Fruit fly (Drosophila melanogaster) whole organism, embryonic: ENCODE measurements around the gene Rpp14b.

ENCODE experiments used
- Atf-2 ChIP-seq: fragments of 200-800 bp; sonication (Bioruptor generic); optimal IDR thresholded peaks from 2 replicates; lab custom pipeline; 2016; ENCODE audit warnings: missing biosample characterization, missing genetic modification characterization
- CG10654 ChIP-seq: fragments of 200-800 bp; sonication (Bioruptor generic); optimal IDR thresholded peaks from 2 replicates; lab custom pipeline; 2016; ENCODE audit warnings: missing biosample characterization, missing genetic modification characterization
- CG10959 ChIP-seq: fragments of 200-800 bp; sonication (Bioruptor generic); IDR thresholded peaks from 2 replicates; pipeline ENCODE4 v1.3.6; 2022; ENCODE audit warnings: missing biosample characterization, missing genetic modification characterization
- CG11696 ChIP-seq: fragments of 200-800 bp; sonication (Bioruptor generic); IDR thresholded peaks from 2 replicates; pipeline ENCODE4 v1.3.6; 2022; ENCODE audit warnings: missing biosample characterization, missing genetic modification characterization
- CG12104 ChIP-seq: fragments of 200-800 bp; sonication (Bioruptor generic); optimal IDR thresholded peaks from 3 replicates; lab custom pipeline; 2016; ENCODE audit warnings: missing biosample characterization, missing genetic modification characterization
- CG12942 ChIP-seq: fragments of 200-800 bp; sonication (Bioruptor generic); optimal IDR thresholded peaks from 3 replicates; lab custom pipeline; 2016; ENCODE audit warnings: missing biosample characterization, missing genetic modification characterization
- CG13296 ChIP-seq: fragments of 200-800 bp; sonication (Bioruptor generic); optimal IDR thresholded peaks from 3 replicates; lab custom pipeline; 2018; ENCODE audit warnings: missing biosample characterization, mild to moderate bottlenecking, missing genetic modification characterization
- CG13424 ChIP-seq: fragments of 200-800 bp; sonication (Bioruptor generic); optimal IDR thresholded peaks from 2 replicates; lab custom pipeline; 2019; ENCODE audit warnings: missing biosample characterization, mild to moderate bottlenecking, missing genetic modification characterization, moderate library complexity
- CG15011 ChIP-seq: fragments of 200-800 bp; sonication (Bioruptor generic); optimal IDR thresholded peaks from 3 replicates; lab custom pipeline; 2018; ENCODE audit warnings: missing biosample characterization, mild to moderate bottlenecking, missing genetic modification characterization
- CG16815 ChIP-seq: fragments of 200-800 bp; sonication (Bioruptor generic); optimal IDR thresholded peaks from 3 replicates; lab custom pipeline; 2017; ENCODE audit warnings: missing biosample characterization, mild to moderate bottlenecking, missing genetic modification characterization
- CG16863 ChIP-seq: fragments of 200-800 bp; sonication (Bioruptor generic); optimal IDR thresholded peaks from 3 replicates; lab custom pipeline; 2016; ENCODE audit warnings: missing biosample characterization, missing genetic modification characterization
- CG1832 ChIP-seq: fragments of 200-800 bp; sonication (Bioruptor generic); optimal IDR thresholded peaks from 2 replicates; lab custom pipeline; 2017; ENCODE audit warnings: missing biosample characterization, mild to moderate bottlenecking, missing genetic modification characterization, inconsistent platforms
- CG18764 ChIP-seq: fragments of 200-800 bp; sonication (Bioruptor generic); optimal IDR thresholded peaks from 3 replicates; lab custom pipeline; 2016; ENCODE audit warnings: missing biosample characterization, missing genetic modification characterization
- CG2129 ChIP-seq: fragments of 200-800 bp; sonication (Bioruptor generic); IDR thresholded peaks from 2 replicates; pipeline ENCODE4 v1.3.6; 2022; ENCODE audit warnings: missing biosample characterization, missing genetic modification characterization; ENCODE audit not compliant: partially characterized antibody
- CG2889 ChIP-seq: fragments of 200-800 bp; sonication (Bioruptor generic); IDR thresholded peaks from 3 replicates; pipeline ENCODE4 v1.3.6; 2022; ENCODE audit warnings: missing biosample characterization, missing genetic modification characterization
- CG6689 ChIP-seq: fragments of 200-800 bp; sonication (Bioruptor generic); IDR thresholded peaks from 2 replicates; pipeline ENCODE4 v1.3.6; 2022; ENCODE audit warnings: missing biosample characterization, missing genetic modification characterization
- CG6791 ChIP-seq: fragments of 200-800 bp; sonication (Bioruptor generic); IDR thresholded peaks from 3 replicates; pipeline ENCODE4 v1.3.6; 2022; ENCODE audit warnings: missing biosample characterization, missing genetic modification characterization; ENCODE audit not compliant: partially characterized antibody
- CG7745 ChIP-seq: fragments of 200-800 bp; sonication (Bioruptor generic); optimal IDR thresholded peaks from 2 replicates; lab custom pipeline; 2018; ENCODE audit warnings: missing biosample characterization, mild to moderate bottlenecking, missing genetic modification characterization, moderate library complexity
- CG7928 ChIP-seq: fragments of 200-800 bp; sonication (Bioruptor generic); optimal IDR thresholded peaks from 2 replicates; lab custom pipeline; 2017; ENCODE audit warnings: missing biosample characterization, mild to moderate bottlenecking, missing genetic modification characterization
- CG8089 ChIP-seq: fragments of 200-800 bp; sonication (Bioruptor generic); optimal IDR thresholded peaks from 3 replicates; lab custom pipeline; 2016; ENCODE audit warnings: missing biosample characterization, missing genetic modification characterization
- Doc2 ChIP-seq: fragments of 200-800 bp; sonication (Bioruptor generic); IDR thresholded peaks from 2 replicates; pipeline ENCODE4 v1.3.6; 2022; ENCODE audit warnings: missing biosample characterization, missing genetic modification characterization
- Fer3 ChIP-seq: fragments of 200-800 bp; sonication (Bioruptor generic); optimal IDR thresholded peaks from 2 replicates; lab custom pipeline; 2018; ENCODE audit warnings: missing biosample characterization, mild to moderate bottlenecking, missing genetic modification characterization, moderate library complexity
- HLH3B ChIP-seq: fragments of 200-800 bp; sonication (Bioruptor generic); IDR thresholded peaks from 2 replicates; pipeline ENCODE4 v1.3.6; 2022; ENCODE audit warnings: missing biosample characterization, missing genetic modification characterization
- HmgD ChIP-seq: fragments of 200-800 bp; sonication (Bioruptor generic); optimal IDR thresholded peaks from 3 replicates; lab custom pipeline; 2016; ENCODE audit warnings: missing biosample characterization, missing genetic modification characterization
- Myb ChIP-seq: fragments of 200-800 bp; sonication (Bioruptor generic); optimal IDR thresholded peaks from 2 replicates; lab custom pipeline; 2016; ENCODE audit warnings: missing biosample characterization, missing genetic modification characterization
- Pdp1 ChIP-seq, 2 experiments: fragments of 200-800 bp; sonication (Bioruptor generic); optimal IDR thresholded peaks; 3 replicates each; lab custom pipeline; 2016; ENCODE audit warnings: missing biosample characterization in 2 of 2, missing genetic modification characterization in 2 of 2, mild to moderate bottlenecking in 1 of 2, moderate library complexity in 1 of 2
- Sry-β ChIP-seq: fragments of 200-800 bp; sonication (Bioruptor generic); optimal IDR thresholded peaks from 2 replicates; lab custom pipeline; 2018; ENCODE audit warnings: missing biosample characterization, mild to moderate bottlenecking, missing genetic modification characterization, moderate library complexity
- Ssrp ChIP-seq: fragments of 200-800 bp; sonication (Bioruptor generic); optimal IDR thresholded peaks from 2 replicates; lab custom pipeline; 2018; ENCODE audit warnings: missing biosample characterization, mild to moderate bottlenecking, missing genetic modification characterization, moderate library complexity
- Trl ChIP-seq, 3 experiments: fragments of >200 bp in 2 of 3; fragments of 200-800 bp in 1 of 3; sonication (Bioruptor generic) in 1 of 3; optimal IDR thresholded peaks; 2 replicates in 1 of 3; 3 replicates in 2 of 3; lab custom pipeline; 2016 to 2017; ENCODE audit warnings: missing biosample characterization in 1 of 3, missing genetic modification characterization in 1 of 3
- ab ChIP-seq: fragments of 200-800 bp; sonication (Bioruptor generic); optimal IDR thresholded peaks from 2 replicates; lab custom pipeline; 2016; ENCODE audit warnings: missing biosample characterization, missing genetic modification characterization
- bigmax ChIP-seq: fragments of 200-800 bp; sonication (Bioruptor generic); optimal IDR thresholded peaks from 2 replicates; lab custom pipeline; 2018; ENCODE audit warnings: missing biosample characterization, mild to moderate bottlenecking, missing genetic modification characterization
- cad ChIP-seq: fragments of >200 bp; optimal IDR thresholded peaks from 2 replicates; lab custom pipeline; 2017; ENCODE audit warnings: missing biosample characterization, missing genetic modification characterization
- cg ChIP-seq: fragments of 200-800 bp; sonication (Bioruptor generic); optimal IDR thresholded peaks from 3 replicates; lab custom pipeline; 2019; ENCODE audit warnings: missing biosample characterization, mild to moderate bottlenecking, missing genetic modification characterization, moderate library complexity
- chm ChIP-seq: fragments of 200-800 bp; sonication (Bioruptor generic); IDR thresholded peaks from 2 replicates; pipeline ENCODE4 v1.3.6; 2022; ENCODE audit warnings: missing biosample characterization, missing genetic modification characterization
- ci ChIP-seq: fragments of 200-800 bp; sonication (Bioruptor generic); IDR thresholded peaks from 3 replicates; pipeline ENCODE4 v1.3.6; 2022; ENCODE audit warnings: missing biosample characterization, missing genetic modification characterization
- en ChIP-seq: fragments of 200-800 bp; sonication (Bioruptor generic); optimal IDR thresholded peaks from 2 replicates; lab custom pipeline; 2016; ENCODE audit warnings: missing biosample characterization, missing genetic modification characterization
- ewg ChIP-seq: fragments of 200-800 bp; sonication (Bioruptor generic); optimal IDR thresholded peaks from 3 replicates; lab custom pipeline; 2017; ENCODE audit warnings: mild to moderate bottlenecking, missing biosample characterization, missing genetic modification reagents, missing genetic modification characterization
- gce ChIP-seq: fragments of 200-800 bp; sonication (Bioruptor generic); IDR thresholded peaks from 3 replicates; pipeline ENCODE4 v1.3.6; 2022; ENCODE audit warnings: missing biosample characterization, missing genetic modification characterization
- grn ChIP-seq: fragments of 200-800 bp; sonication (Bioruptor generic); optimal IDR thresholded peaks from 3 replicates; lab custom pipeline; 2017; ENCODE audit warnings: missing biosample characterization, missing genetic modification characterization
- jigr1 ChIP-seq: fragments of 200-800 bp; sonication (Bioruptor generic); IDR thresholded peaks from 3 replicates; pipeline ENCODE4 v1.3.6; 2022; ENCODE audit warnings: missing biosample characterization, missing genetic modification characterization
- kay ChIP-seq: fragments of 200-800 bp; sonication (Bioruptor generic); optimal IDR thresholded peaks from 2 replicates; lab custom pipeline; 2016; ENCODE audit warnings: missing biosample characterization, missing genetic modification characterization
- nerfin-1 ChIP-seq: fragments of 200-800 bp; sonication (Bioruptor generic); optimal IDR thresholded peaks from 3 replicates; lab custom pipeline; 2019; ENCODE audit warnings: missing biosample characterization, mild to moderate bottlenecking, missing genetic modification characterization, moderate library complexity
- nom ChIP-seq: fragments of 200-800 bp; sonication (Bioruptor generic); optimal IDR thresholded peaks from 2 replicates; lab custom pipeline; 2017; ENCODE audit warnings: missing biosample characterization, missing genetic modification characterization, mild to moderate bottlenecking, moderate library complexity, missing genetic modification reagents
- row ChIP-seq: fragments of 200-800 bp; sonication (Bioruptor generic); IDR thresholded peaks from 3 replicates; pipeline ENCODE4 v1.3.6; 2022; ENCODE audit warnings: missing biosample characterization, missing genetic modification characterization
- sim ChIP-seq: fragments of 200-800 bp; sonication (Bioruptor generic); IDR thresholded peaks from 2 replicates; pipeline ENCODE4 v1.3.6; 2022; ENCODE audit warnings: missing biosample characterization, missing genetic modification characterization
- sna ChIP-seq: fragments of 200-800 bp; sonication (Bioruptor generic); IDR thresholded peaks from 2 replicates; pipeline ENCODE4 v1.3.6; 2022; ENCODE audit warnings: missing biosample characterization, missing genetic modification characterization; ENCODE audit not compliant: partially characterized antibody
- tup ChIP-seq: fragments of 200-800 bp; sonication (Bioruptor generic); optimal IDR thresholded peaks from 2 replicates; lab custom pipeline; 2016; ENCODE audit warnings: missing biosample characterization, mild to moderate bottlenecking, missing genetic modification characterization, moderate library complexity
- twi ChIP-seq: fragments of 200-800 bp; optimal IDR thresholded peaks from 2 replicates; lab custom pipeline; 2019; ENCODE audit warnings: missing biosample characterization, mild to moderate bottlenecking, missing genetic modification characterization, moderate library complexity
- z ChIP-seq: fragments of 200-800 bp; sonication (Bioruptor generic); IDR thresholded peaks from 3 replicates; pipeline ENCODE4 v1.3.6; 2022; ENCODE audit warnings: missing biosample characterization, missing genetic modification characterization
- zen2 ChIP-seq: fragments of 200-800 bp; sonication (Bioruptor generic); IDR thresholded peaks from 3 replicates; pipeline ENCODE4 v1.3.6; 2022; ENCODE audit warnings: missing biosample characterization, missing genetic modification characterization; ENCODE audit not compliant: partially characterized antibody

Rpp14b gene

dm6 chr3R:30022452-30023028 is 33.2 kb upstream of the Rpp14b start, which contains the start of the genes RpS28a and Axn (continued):
- TF ChIP-seq CG12104 (GFP tag; lab: Kevin White, UChicago) (no peak), twi (tag; lab: Kevin White, UChicago) (no peak), CG7745 (no peak), CG18764 (GFP tag; lab: Kevin White, UChicago) (no peak), Trl (optimal IDR thresholded peaks at IDR 0.05; lab: Kevin White, UChicago) (no peak), Trl (GFP tag; optimal IDR thresholded peaks at IDR 0.05; lab: Kevin White, UChicago) (no peak), Ssrp (tag; lab: Kevin White, UChicago) (no peak), chm (GFP tag; lab: Robert Waterston, UW) (no peak), CG10959 (GFP tag; lab: Robert Waterston, UW) (no peak), grn (GFP tag; lab: Kevin White, UChicago) (no peak), CG12942 (no peak), CG13296 (GFP tag; lab: Kevin White, UChicago) (no peak), nerfin-1 (tag; lab: Kevin White, UChicago) (no peak), Myb (GFP tag; lab: Kevin White, UChicago) (peak; percentile 57), Atf-2 (no peak), CG8089 (GFP tag; lab: Kevin White, UChicago) (no peak), gce (GFP tag; lab: Robert Waterston, UW) (no peak), CG16815 (no peak), CG6689 (no peak), sim (no peak), cg (GFP tag; lab: Kevin White, UChicago) (no peak), CG7928 (GFP tag; lab: Kevin White, UChicago) (no peak), ewg (GFP tag; lab: Kevin White, UChicago) (no peak), CG6791 (GFP tag; lab: Robert Waterston, UW) (peak; percentile 4; the same call in 1 of the 3 replicates), en (GFP tag; lab: Kevin White, UChicago) (no peak), Pdp1 (GFP tag; optimal IDR thresholded peaks at IDR 0.05; lab: Kevin White, UChicago) (no peak), kay (GFP tag; lab: Kevin White, UChicago) (no peak), CG16863 (no peak), Doc2 (GFP tag; lab: Robert Waterston, UW) (no peak), sna (no peak), tup (GFP tag; lab: Kevin White, UChicago) (no peak), zen2 (GFP tag; lab: Robert Waterston, UW) (no peak; the same call in 2 of the 3 replicates), z (GFP tag; lab: Robert Waterston, UW) (no peak), Sry-β (GFP tag; lab: Kevin White, UChicago) (no peak), ab (GFP tag; lab: Kevin White, UChicago) (no peak), CG15011 (GFP tag; lab: Kevin White, UChicago) (no peak), jigr1 (GFP tag; lab: Robert Waterston, UW) (no peak), HLH3B (no peak), CG1832 (no peak), CG2889 (GFP tag; lab: Robert Waterston, UW) (no peak), nom (GFP tag; lab: Kevin White, UChicago) (no peak), cad (GFP tag; lab: Kevin White, UChicago) (no peak), CG2129 (no peak; the same call in 1 of the 2 replicates), row (peak; percentile 26; the same call in 2 of the 3 replicates), CG13424 (tag; lab: Kevin White, UChicago) (no peak), CG10654 (GFP tag; lab: Kevin White, UChicago) (no peak), ci (GFP tag; lab: Robert Waterston, UW) (peak; percentile 32; the same call in 1 of the 3 replicates), CG11696 (no peak), bigmax (GFP tag; lab: Kevin White, UChicago) (no peak), HmgD (GFP tag; lab: Kevin White, UChicago) (peak; percentile 83), Fer3 (tag; lab: Kevin White, UChicago) (no peak)
